Fruit fly (Drosophila melanogaster) ovary, adult (tissue): ENCODE measurements around the gene LysB.
"Not testable (repeated sequence)": the region's sequence is repeated elsewhere in the genome, so short reads cannot be mapped to it uniquely, and the experiment has no call there.

Experiments
- CG17801 ChIP-seq: fragments of 200-800 bp; optimal IDR thresholded peaks from 2 replicates; lab custom pipeline; 2019; ENCODE audit warnings: missing biosample characterization, mild to moderate bottlenecking, missing genetic modification characterization, moderate library complexity; ENCODE audit not compliant: partially characterized antibody

Gene LysB

DNA sequence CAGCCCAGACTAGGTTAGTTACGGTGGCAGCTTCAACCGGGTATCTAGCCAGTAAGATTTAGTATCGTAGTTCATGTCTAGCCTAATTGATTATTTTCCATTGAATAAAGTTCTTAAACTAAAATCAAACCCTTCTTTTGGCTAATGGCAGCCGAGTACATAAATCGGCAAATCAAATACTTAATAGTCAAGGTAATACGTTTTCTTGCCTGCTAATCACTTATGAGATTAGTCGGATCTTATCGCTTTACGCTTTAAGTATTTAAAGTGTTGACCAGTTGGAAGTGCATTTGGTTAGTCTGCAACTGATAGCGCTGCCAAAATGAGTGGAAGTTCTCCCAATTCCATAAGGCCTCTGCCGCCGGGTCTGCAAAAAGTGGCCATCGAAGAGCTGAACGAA, 25.4 kb downstream of the LysB start, which contains the start of gene CG33965:
CG33965 (plus strand) TSS at position 301 of the 400 bp plus-strand sequence.
- no peak for TF ChIP-seq CG17801 (GFP tag; lab: Kevin White, UChicago)

DNA sequence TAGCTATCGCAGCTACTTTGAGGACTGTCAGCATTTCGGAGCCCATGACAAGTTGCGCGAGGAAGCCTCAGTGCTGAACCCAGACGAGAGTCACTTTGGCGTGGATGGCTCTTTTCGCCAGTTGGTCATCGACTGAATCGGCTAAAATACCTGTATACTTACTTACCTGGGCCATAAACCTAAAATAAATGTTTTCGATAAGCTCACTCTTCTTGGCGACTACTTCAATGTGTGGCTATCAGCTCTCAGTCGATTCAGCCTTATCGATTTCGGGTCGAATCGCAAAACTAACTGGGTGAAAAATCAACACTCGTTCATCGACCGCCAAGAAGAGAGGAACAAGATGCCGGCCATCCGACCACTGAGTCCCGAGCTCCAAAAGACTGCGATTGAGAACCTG, 26.7 kb downstream of the LysB start, which contains the start of gene CG33966:
CG33966 (plus strand) TSS at position 301 of the 400 bp plus-strand sequence.
- TF ChIP-seq CG17801 (GFP tag; lab: Kevin White, UChicago) = no peak

DNA sequence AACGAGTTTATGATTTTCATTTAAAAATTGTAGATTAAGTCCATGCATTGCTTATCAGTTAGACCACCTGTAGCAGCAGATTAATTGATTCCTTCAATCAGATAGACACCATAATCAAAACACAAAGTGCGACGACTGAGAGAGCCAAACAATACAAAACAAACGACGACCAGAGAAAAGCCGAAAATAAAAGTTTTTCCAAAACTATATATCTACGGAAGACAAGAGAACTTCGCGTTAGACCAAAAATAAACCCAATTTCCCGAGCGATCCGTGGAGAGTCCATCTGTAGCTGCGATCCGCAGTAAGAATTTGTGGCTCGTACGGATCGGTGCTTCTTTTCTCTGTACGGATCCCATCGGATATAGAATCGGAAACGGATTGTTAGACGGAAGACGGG, 28.3 kb downstream of the LysB start, which contains the start of gene galene:
galene (plus strand) TSS at position 301 of the 400 bp plus-strand sequence.
- no peak for TF ChIP-seq CG17801 (GFP tag; lab: Kevin White, UChicago)

DNA sequence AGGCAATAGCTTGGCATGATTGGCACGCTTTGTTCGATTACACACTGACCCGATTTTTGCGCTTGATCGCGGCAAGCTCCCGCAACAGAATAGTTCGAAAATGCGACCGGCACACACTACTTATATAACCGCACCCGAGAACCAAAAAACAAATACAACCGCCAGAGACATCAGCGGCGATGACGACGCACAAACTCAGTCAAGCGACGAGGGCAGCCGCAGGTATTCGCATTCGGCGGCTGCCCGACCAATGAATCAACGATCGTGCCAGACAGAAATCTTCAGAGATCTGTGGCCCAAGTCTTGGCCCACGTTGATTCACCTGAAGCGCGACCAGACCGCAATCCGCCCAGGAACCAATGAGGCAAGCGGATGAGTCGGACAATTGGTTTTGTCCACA, 31.0 kb downstream of the LysB start, which contains the start of gene CG9192:
CG9192 (minus strand) TSS at position 101 of the 400 bp plus-strand sequence.
- TF ChIP-seq CG17801 (GFP tag; lab: Kevin White, UChicago) = no peak

DNA sequence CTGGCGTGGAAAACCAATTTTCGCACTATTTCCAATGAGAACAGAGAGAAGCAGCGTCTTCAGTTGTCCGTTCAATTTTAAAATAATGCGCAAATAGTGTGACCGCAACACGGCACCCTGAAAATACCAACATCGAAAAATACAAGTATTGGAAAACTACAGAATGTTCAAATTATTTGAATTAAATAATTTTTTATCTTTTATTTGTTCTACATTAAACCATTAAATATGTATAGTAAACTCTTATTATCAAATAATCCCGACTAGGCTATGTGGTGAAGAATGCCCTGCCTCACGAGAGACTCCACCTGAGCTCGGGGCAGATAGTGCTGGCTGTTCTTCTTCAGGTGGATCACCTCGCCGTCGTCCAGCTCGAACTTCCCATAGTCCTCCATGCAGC, 38.6 kb downstream of the LysB start, which contains the start of gene Klp61F:
Klp61F (minus strand) TSS at position 101 of the 400 bp plus-strand sequence.
- not testable (repeated sequence) for TF ChIP-seq CG17801 (GFP tag; lab: Kevin White, UChicago)

DNA sequence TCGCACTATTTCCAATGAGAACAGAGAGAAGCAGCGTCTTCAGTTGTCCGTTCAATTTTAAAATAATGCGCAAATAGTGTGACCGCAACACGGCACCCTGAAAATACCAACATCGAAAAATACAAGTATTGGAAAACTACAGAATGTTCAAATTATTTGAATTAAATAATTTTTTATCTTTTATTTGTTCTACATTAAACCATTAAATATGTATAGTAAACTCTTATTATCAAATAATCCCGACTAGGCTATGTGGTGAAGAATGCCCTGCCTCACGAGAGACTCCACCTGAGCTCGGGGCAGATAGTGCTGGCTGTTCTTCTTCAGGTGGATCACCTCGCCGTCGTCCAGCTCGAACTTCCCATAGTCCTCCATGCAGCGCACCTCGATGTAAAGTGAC, 39.7 kb downstream of the LysB start, which contains the start of gene CG32318:
CG32318 (minus strand) TSS at position 101 of the 400 bp plus-strand sequence.
- TF ChIP-seq CG17801 (GFP tag; lab: Kevin White, UChicago) = not testable (repeated sequence)

DNA sequence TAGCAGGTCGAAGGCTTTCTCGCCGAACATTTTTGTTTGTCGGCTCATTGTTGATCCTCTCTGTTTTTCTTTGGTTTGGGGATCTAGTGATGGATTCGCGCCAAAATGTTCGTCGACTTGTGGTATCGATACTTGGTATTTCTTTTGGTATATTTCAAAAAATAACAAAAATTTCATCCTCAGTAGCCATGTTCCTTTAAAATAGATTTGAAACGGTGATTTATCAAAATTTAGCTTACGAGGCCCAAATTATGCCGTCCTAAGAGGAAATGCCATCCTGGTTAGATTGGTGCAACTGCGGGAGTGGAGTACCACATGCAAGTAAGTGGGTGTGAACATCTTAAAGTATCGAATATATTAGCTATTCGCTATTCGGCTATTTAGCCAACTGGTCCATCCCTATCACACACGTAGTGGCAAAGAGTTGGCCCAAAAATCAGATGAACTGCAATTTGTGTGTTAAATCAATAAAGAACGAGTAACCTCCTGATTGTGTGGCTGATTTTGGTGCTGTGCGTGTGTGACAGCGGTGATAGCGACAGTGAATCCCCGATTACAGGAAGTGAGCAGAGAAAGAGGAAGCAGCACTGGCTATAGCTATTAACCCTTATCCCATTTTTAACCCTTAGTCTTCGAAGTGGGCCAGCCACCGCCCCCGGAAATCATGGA, 40.6 kb downstream of the LysB start, which contains the start of the genes Psf1 and Sac1:
Psf1 (minus strand) TSS at position 51 of the 669 bp plus-strand sequence.
Sac1 (plus strand) TSS at position 191 of the 669 bp plus-strand sequence.
- TF ChIP-seq CG17801 (GFP tag; lab: Kevin White, UChicago) = no peak

DNA sequence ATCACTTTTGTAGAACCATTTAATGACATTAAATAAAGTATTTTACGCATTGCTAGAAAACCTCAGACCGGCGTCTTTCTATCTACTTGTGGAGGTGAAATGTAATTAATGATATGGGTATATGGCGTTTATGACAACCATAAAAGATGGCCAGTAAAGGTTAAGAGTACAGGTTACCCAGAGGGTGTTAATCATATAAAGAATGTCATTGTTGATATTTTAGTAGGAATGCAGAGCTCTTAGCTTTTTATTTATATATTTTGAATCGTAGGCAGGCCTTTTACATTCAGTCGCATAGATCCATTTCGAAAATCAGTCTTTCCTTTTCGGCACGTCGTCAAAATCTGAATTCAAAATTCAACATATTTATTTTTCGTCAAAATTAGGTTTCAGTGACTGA, 43.2 kb downstream of the LysB start, which contains the start of gene Bfc:
Bfc (plus strand) TSS at position 301 of the 400 bp plus-strand sequence.
- no peak for TF ChIP-seq CG17801 (GFP tag; lab: Kevin White, UChicago)

DNA sequence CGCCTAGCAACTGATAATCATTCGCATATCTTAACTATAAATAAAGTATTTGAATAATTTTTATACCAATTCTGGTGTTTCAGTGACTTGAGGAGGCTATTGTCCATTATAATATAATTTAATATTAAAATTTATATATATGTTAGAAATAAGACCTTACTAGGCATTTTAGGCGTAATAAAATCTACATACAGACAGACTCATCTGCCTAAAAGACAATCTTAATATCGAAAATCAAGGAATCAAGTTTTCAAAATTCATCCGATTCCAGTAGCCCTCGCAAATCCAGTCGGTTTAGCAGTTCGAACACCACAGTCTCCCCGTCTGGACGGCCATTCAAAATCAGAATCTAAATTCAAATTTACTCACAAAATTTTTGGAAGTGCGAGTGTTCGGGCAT, 44.5 kb downstream of the LysB start, which contains the start of the genes CG9130 and CG9133:
CG9130 (plus strand) TSS at position 301 of the 400 bp plus-strand sequence.
CG9133 (plus strand) TSS at position 301 of the 400 bp plus-strand sequence.
- TF ChIP-seq CG17801 (GFP tag; lab: Kevin White, UChicago) = no peak

DNA sequence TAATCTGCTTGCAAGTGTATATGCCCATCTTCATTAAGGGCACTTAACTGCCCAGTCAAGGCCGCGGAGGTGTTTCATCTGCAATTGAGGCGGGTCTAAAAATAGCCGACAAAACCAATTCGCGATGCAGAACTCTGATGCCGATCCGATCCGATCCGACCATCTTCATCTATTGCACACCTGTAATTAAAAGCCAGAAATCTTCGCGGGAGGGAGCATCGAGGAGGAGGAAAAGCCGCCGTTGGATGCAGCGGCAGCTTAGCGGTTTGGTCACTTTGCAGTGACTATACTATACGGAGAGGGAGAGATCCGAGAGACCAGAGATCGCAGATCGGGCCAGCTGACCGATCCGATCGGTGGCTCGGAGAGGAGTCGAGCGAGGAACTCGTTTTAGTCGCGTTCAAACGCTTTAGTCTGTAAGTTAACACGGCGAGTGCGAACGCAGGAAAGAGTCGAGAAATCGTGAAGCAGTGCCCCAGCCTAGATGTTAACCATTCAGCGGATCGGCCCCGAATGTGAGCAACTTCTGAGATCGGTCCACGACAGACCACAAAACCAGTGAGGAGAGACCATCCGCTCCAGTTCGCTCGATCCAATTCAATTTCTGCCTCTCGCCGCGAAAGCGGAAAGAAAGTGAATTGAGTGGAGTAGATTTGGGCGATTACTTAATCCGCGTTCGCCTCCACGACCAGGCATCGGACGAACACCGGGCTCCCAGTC, 49.0 kb downstream of the LysB start, which contains the start of gene tfc:
tfc (plus strand) TSS at position 389 of the 720 bp plus-strand sequence.
- no peak for TF ChIP-seq CG17801 (GFP tag; lab: Kevin White, UChicago)
